Fruit fly (Drosophila melanogaster): ENCODE results near the gene AOX3.

dm6 chr3R:15557308-15557707, 9.3 kb upstream of the AOX3 start:
- TF ChIP-seq Myc (optimal IDR thresholded peaks at IDR 0.05) (no peak), psq (optimal IDR thresholded peaks at IDR 0.05) (no peak), ttk (optimal IDR thresholded peaks at IDR 0.05) (no peak)
